Fruit fly (Drosophila melanogaster) whole organism, wandering third instar larva: ENCODE results near the gene CG2991.
A peak's percentile ranks its signal among the peaks of the same experiment; 100 is the strongest.

ENCODE experiments used
- Abd-B ChIP-seq: fragments of >200 bp; optimal IDR thresholded peaks from 2 replicates; lab custom pipeline; 2017; ENCODE audit warnings: missing biosample characterization, missing genetic modification characterization
- CG32264 ChIP-seq: fragments of 200-800 bp; sonication (Bioruptor generic); optimal IDR thresholded peaks from 2 replicates; lab custom pipeline; 2016; ENCODE audit warnings: missing biosample characterization, missing genetic modification characterization
- CG9705 ChIP-seq: fragments of 200-800 bp; sonication (Bioruptor generic); optimal IDR thresholded peaks from 2 replicates; lab custom pipeline; 2018; ENCODE audit warnings: missing biosample characterization, mild to moderate bottlenecking, missing genetic modification characterization
- CrebA ChIP-seq: fragments of 200-800 bp; sonication (Bioruptor generic); optimal IDR thresholded peaks from 2 replicates; lab custom pipeline; 2016; ENCODE audit warnings: missing biosample characterization, mild to moderate bottlenecking, missing genetic modification characterization, borderline replicate concordance
- Dfd ChIP-seq: fragments of >200 bp; optimal IDR thresholded peaks from 2 replicates; lab custom pipeline; 2017; ENCODE audit warnings: missing biosample characterization, missing genetic modification characterization
- Dif ChIP-seq: fragments of 200-275, 200-300 bp; sonication (Bioruptor generic); optimal IDR thresholded peaks from 2 replicates; lab custom pipeline; 2018; ENCODE audit warnings: missing biosample characterization, missing genetic modification characterization; ENCODE audit not compliant: partially characterized antibody
- GATAd ChIP-seq: sonication (Bioruptor generic); optimal IDR thresholded peaks from 2 replicates; lab custom pipeline; 2016; ENCODE audit warnings: missing biosample characterization, missing genetic modification characterization
- HLH106 ChIP-seq: fragments of 200-800 bp; optimal IDR thresholded peaks from 3 replicates; lab custom pipeline; 2019; ENCODE audit warnings: missing biosample characterization, mild to moderate bottlenecking, missing genetic modification characterization, moderate library complexity
- Hnf4 ChIP-seq: fragments of 200-800 bp; sonication (Bioruptor generic); optimal IDR thresholded peaks from 2 replicates; lab custom pipeline; 2016; ENCODE audit warnings: missing biosample characterization, mild to moderate bottlenecking, missing genetic modification characterization
- Hr78 ChIP-seq: fragments of >200 bp; optimal IDR thresholded peaks from 2 replicates; lab custom pipeline; 2017; ENCODE audit warnings: missing biosample characterization, missing genetic modification characterization
- Hr83 ChIP-seq: fragments of 200-300 bp; sonication (Bioruptor generic); optimal IDR thresholded peaks from 2 replicates; lab custom pipeline; 2016; ENCODE audit warnings: missing biosample characterization, mild to moderate bottlenecking, missing genetic modification characterization, moderate library complexity; ENCODE audit not compliant: poor library complexity, severe bottlenecking
- Jra ChIP-seq: sonication (Bioruptor generic); optimal IDR thresholded peaks from 2 replicates; lab custom pipeline; 2016; ENCODE audit warnings: missing biosample characterization, missing genetic modification characterization
- Mio ChIP-seq: sonication (Bioruptor generic); optimal IDR thresholded peaks from 2 replicates; lab custom pipeline; 2016; ENCODE audit warnings: missing biosample characterization, missing genetic modification characterization
- Myc ChIP-seq: fragments of >200 bp; optimal IDR thresholded peaks from 2 replicates; lab custom pipeline; 2017
- N ChIP-seq: fragments of >200 bp; optimal IDR thresholded peaks from 2 replicates; lab custom pipeline; 2018; ENCODE audit warnings: missing biosample characterization, missing external identifiers, missing genetic modification characterization
- OdsH ChIP-seq: fragments of 200-800 bp; sonication (Bioruptor generic); optimal IDR thresholded peaks from 2 replicates; lab custom pipeline; 2016; ENCODE audit warnings: missing biosample characterization, mild to moderate bottlenecking, missing genetic modification characterization
- Rel ChIP-seq, 2 experiments: fragments of 200-800 bp; sonication (Bioruptor generic) in 1 of 2; optimal IDR thresholded peaks; 2 replicates in 1 of 2; 3 replicates in 1 of 2; lab custom pipeline; 2016 to 2019; ENCODE audit warnings: mild to moderate bottlenecking in 2 of 2, missing biosample characterization in 2 of 2, missing genetic modification characterization in 2 of 2, moderate library complexity in 1 of 2
- Sp1 ChIP-seq: fragments of 200-800 bp; sonication (Bioruptor generic); optimal IDR thresholded peaks from 3 replicates; lab custom pipeline; 2019; ENCODE audit warnings: missing biosample characterization, mild to moderate bottlenecking, missing genetic modification characterization, moderate library complexity
- Vsx2 ChIP-seq: fragments of 200-300, 225-300 bp; sonication (Bioruptor generic); optimal IDR thresholded peaks from 2 replicates; lab custom pipeline; 2018; ENCODE audit warnings: missing biosample characterization, missing genetic modification characterization; ENCODE audit not compliant: partially characterized antibody
- br ChIP-seq: fragments of 200-800 bp; sonication (Bioruptor generic); optimal IDR thresholded peaks from 2 replicates; lab custom pipeline; 2016; ENCODE audit warnings: missing biosample characterization, missing genetic modification characterization
- brk ChIP-seq: fragments of 200-800 bp; sonication (Bioruptor generic); optimal IDR thresholded peaks from 2 replicates; lab custom pipeline; 2016; ENCODE audit warnings: missing biosample characterization, mild to moderate bottlenecking, missing genetic modification characterization
- dl ChIP-seq, 2 experiments: fragments of 175-275, 200-275 bp in 1 of 2; fragments of 200-275 bp in 1 of 2; sonication (Bioruptor generic); optimal IDR thresholded peaks; lab custom pipeline; 2018; ENCODE audit warnings: mild to moderate bottlenecking in 2 of 2, missing biosample characterization in 2 of 2, missing genetic modification characterization in 2 of 2, moderate library complexity in 2 of 2; ENCODE audit not compliant: partially characterized antibody in 2 of 2, insufficient read depth in 1 of 2
- dmrt93B ChIP-seq: fragments of 200-800 bp; sonication (Bioruptor generic); optimal IDR thresholded peaks from 2 replicates; lab custom pipeline; 2018; ENCODE audit warnings: missing biosample characterization, mild to moderate bottlenecking, missing genetic modification characterization
- dsf ChIP-seq: sonication (Bioruptor generic); optimal IDR thresholded peaks from 2 replicates; lab custom pipeline; 2016; ENCODE audit warnings: missing biosample characterization, missing genetic modification characterization, borderline replicate concordance
- ey ChIP-seq: fragments of 200-800 bp; sonication (Bioruptor generic); optimal IDR thresholded peaks from 2 replicates; lab custom pipeline; 2016; ENCODE audit warnings: missing biosample characterization, missing genetic modification characterization
- foxo ChIP-seq, 2 experiments: fragments of 200-800 bp; sonication (Bioruptor generic); optimal IDR thresholded peaks; 2 replicates in 1 of 2; 3 replicates in 1 of 2; lab custom pipeline; 2016 to 2017; ENCODE audit warnings: missing biosample characterization in 2 of 2, missing genetic modification characterization in 2 of 2
- fru ChIP-seq: fragments of 200-800 bp; sonication (Bioruptor generic); optimal IDR thresholded peaks from 3 replicates; lab custom pipeline; 2016; ENCODE audit warnings: missing biosample characterization, mild to moderate bottlenecking, missing genetic modification characterization
- h ChIP-seq: fragments of 200-800 bp; sonication (Bioruptor generic); optimal IDR thresholded peaks from 3 replicates; lab custom pipeline; 2016; ENCODE audit warnings: missing biosample characterization, mild to moderate bottlenecking, missing genetic modification characterization
- jim ChIP-seq: fragments of 175-275, 200-325 bp; sonication (Bioruptor generic); optimal IDR thresholded peaks from 2 replicates; lab custom pipeline; 2016; ENCODE audit warnings: missing biosample characterization, mild to moderate bottlenecking, missing genetic modification characterization
- lola ChIP-seq: fragments of >200 bp; optimal IDR thresholded peaks from 2 replicates; lab custom pipeline; 2017; ENCODE audit warnings: missing biosample characterization, missing genetic modification characterization
- pan ChIP-seq: fragments of >200 bp; optimal IDR thresholded peaks from 2 replicates; lab custom pipeline; 2017
- psq ChIP-seq: fragments of 200-800 bp; sonication (Bioruptor generic); optimal IDR thresholded peaks from 3 replicates; lab custom pipeline; 2017; ENCODE audit warnings: missing biosample characterization, mild to moderate bottlenecking, missing genetic modification characterization, moderate library complexity
- rgr ChIP-seq: fragments of 200-800 bp; sonication (Bioruptor generic); optimal IDR thresholded peaks from 3 replicates; lab custom pipeline; 2016; ENCODE audit warnings: missing biosample characterization, mild to moderate bottlenecking, missing genetic modification characterization
- sage ChIP-seq: fragments of 200-800 bp; sonication (Bioruptor generic); optimal IDR thresholded peaks from 2 replicates; lab custom pipeline; 2016; ENCODE audit warnings: missing biosample characterization, mild to moderate bottlenecking, missing genetic modification characterization
- sv ChIP-seq: fragments of 200-800 bp; sonication (Bioruptor generic); optimal IDR thresholded peaks from 3 replicates; lab custom pipeline; 2016; ENCODE audit warnings: missing biosample characterization, missing genetic modification characterization
- tai ChIP-seq: sonication (Bioruptor generic); optimal IDR thresholded peaks from 2 replicates; lab custom pipeline; 2016; ENCODE audit warnings: missing biosample characterization, missing genetic modification characterization
- usp ChIP-seq: fragments of >200 bp; optimal IDR thresholded peaks from 2 replicates; lab custom pipeline; 2017; ENCODE audit warnings: missing biosample characterization, missing genetic modification characterization
- woc ChIP-seq: sonication (Bioruptor generic); optimal IDR thresholded peaks from 2 replicates; lab custom pipeline; 2016; ENCODE audit warnings: missing biosample characterization, mild to moderate bottlenecking, missing genetic modification characterization

CG2991 gene

dm6 chr2L:2883703-2884294 is 26.8 kb downstream of the CG2991 start:
- no peak for TF ChIP-seq rgr
- no peak for TF ChIP-seq Rel (GFP tag; optimal IDR thresholded peaks at IDR 0.05; lab: Kevin White, UChicago)
- peak; percentile 23 for TF ChIP-seq Rel (tag; optimal IDR thresholded peaks at IDR 0.05; lab: Kevin White, UChicago)
- TF ChIP-seq dl (GFP tag; optimal IDR thresholded peaks at IDR 0.05; lab: Kevin White, UChicago; ENCODE audit: insufficient read depth in 1 of 2, partially characterized antibody in 2 of 2): no peak
- no peak for TF ChIP-seq Sp1 (GFP tag; lab: Kevin White, UChicago)

- TF ChIP-seq CG9705 (peak; percentile 8), dsf (GFP tag; lab: Kevin White, UChicago) (no peak), ey (GFP tag; lab: Kevin White, UChicago) (no peak), Rel (GFP tag; optimal IDR thresholded peaks at IDR 0.05; lab: Kevin White, UChicago) (no peak), Rel (tag; optimal IDR thresholded peaks at IDR 0.05; lab: Kevin White, UChicago) (peak; percentile 71), dmrt93B (GFP tag; lab: Kevin White, UChicago) (no peak), woc (GFP tag; lab: Kevin White, UChicago) (peak; percentile 51), br (GFP tag; lab: Kevin White, UChicago) (peak; percentile 3), HLH106 (tag; lab: Kevin White, UChicago) (peak; percentile 53), Sp1 (GFP tag; lab: Kevin White, UChicago) (peak; percentile 16), Hr83 (peak; percentile 86)
Observed at dm6 chr2L:2884683-2885502, 27.9 kb downstream of the CG2991 start.

- TF ChIP-seq lola: peak; percentile 16
- peak; percentile 80 for TF ChIP-seq Hnf4 (GFP tag; lab: Kevin White, UChicago)
- TF ChIP-seq GATAd (GFP tag; lab: Kevin White, UChicago): peak; percentile 57
- no peak for TF ChIP-seq CG9705
- TF ChIP-seq rgr: peak; percentile 59
- TF ChIP-seq OdsH (GFP tag; lab: Kevin White, UChicago): peak; percentile 66
- no peak for TF ChIP-seq Dif (GFP tag; lab: Kevin White, UChicago)
- peak; percentile 14 for TF ChIP-seq Sp1 (GFP tag; lab: Kevin White, UChicago)
- no peak for TF ChIP-seq usp (GFP tag; lab: Kevin White, UChicago)
- no peak for TF ChIP-seq Vsx2 (GFP tag; lab: Kevin White, UChicago)
- peak; percentile 94 for TF ChIP-seq fru (GFP tag; lab: Kevin White, UChicago)
- TF ChIP-seq sage: no peak
- peak; percentile 4 for TF ChIP-seq dmrt93B (GFP tag; lab: Kevin White, UChicago)
- TF ChIP-seq foxo (GFP tag; optimal IDR thresholded peaks at IDR 0.05; lab: Kevin White, UChicago): peak; percentile 46 to 75
- no peak for TF ChIP-seq Myc (lab: Kevin White, UChicago)
- peak; percentile 48 for TF ChIP-seq br (GFP tag; lab: Kevin White, UChicago)
- TF ChIP-seq pan (lab: Kevin White, UChicago): no peak
- TF ChIP-seq CG32264 (GFP tag; lab: Kevin White, UChicago): peak; percentile 7
- TF ChIP-seq Hr78 (GFP tag; lab: Kevin White, UChicago): no peak
- TF ChIP-seq h (GFP tag; lab: Kevin White, UChicago): peak; percentile 80
- peak; percentile 84 for TF ChIP-seq sv (GFP tag; lab: Kevin White, UChicago)
- peak; percentile 37 for TF ChIP-seq woc (GFP tag; lab: Kevin White, UChicago)
- no peak for TF ChIP-seq Rel (GFP tag; optimal IDR thresholded peaks at IDR 0.05; lab: Kevin White, UChicago)
- peak; percentile 40 for TF ChIP-seq Rel (tag; optimal IDR thresholded peaks at IDR 0.05; lab: Kevin White, UChicago)
- TF ChIP-seq dl (GFP tag; optimal IDR thresholded peaks at IDR 0.05; lab: Kevin White, UChicago; ENCODE audit: insufficient read depth in 1 of 2, partially characterized antibody in 2 of 2): no peak
- no peak for TF ChIP-seq jim (GFP tag; lab: Kevin White, UChicago)
- no peak for TF ChIP-seq CrebA (GFP tag; lab: Kevin White, UChicago)
- no peak for TF ChIP-seq N (GFP tag; lab: Kevin White, UChicago)
- peak; percentile 7 for TF ChIP-seq Mio (GFP tag; lab: Kevin White, UChicago)
- peak; percentile 51 for TF ChIP-seq ey (GFP tag; lab: Kevin White, UChicago)
- TF ChIP-seq brk: peak; percentile 11
- TF ChIP-seq Abd-B: peak; percentile 45
- no peak for TF ChIP-seq tai (GFP tag; lab: Kevin White, UChicago)
- TF ChIP-seq Hr83: peak; percentile 75
- TF ChIP-seq Jra (GFP tag; lab: Kevin White, UChicago): peak; percentile 58
- peak; percentile 58 for TF ChIP-seq dsf (GFP tag; lab: Kevin White, UChicago)
- TF ChIP-seq HLH106 (tag; lab: Kevin White, UChicago): no peak
- no peak for TF ChIP-seq psq (GFP tag; lab: Kevin White, UChicago)
- no peak for TF ChIP-seq Dfd (GFP tag; lab: Kevin White, UChicago)
Observed at dm6 chr2L:2885503-2886225, 28.7 kb downstream of the CG2991 start, which contains the start of the genes NTPase and lilli. Gene NTPase, minus strand, starts transcription at chr2L:2885850. Gene lilli, plus strand, starts transcription at chr2L:2885929.
